Worm (Caenorhabditis elegans): ENCODE results near the gene fbxc-39.
"Not testable (repeated sequence)": the region's sequence is repeated elsewhere in the genome, so short reads cannot be mapped to it uniquely, and the experiment has no call there.

fbxc-39 gene

DNA sequence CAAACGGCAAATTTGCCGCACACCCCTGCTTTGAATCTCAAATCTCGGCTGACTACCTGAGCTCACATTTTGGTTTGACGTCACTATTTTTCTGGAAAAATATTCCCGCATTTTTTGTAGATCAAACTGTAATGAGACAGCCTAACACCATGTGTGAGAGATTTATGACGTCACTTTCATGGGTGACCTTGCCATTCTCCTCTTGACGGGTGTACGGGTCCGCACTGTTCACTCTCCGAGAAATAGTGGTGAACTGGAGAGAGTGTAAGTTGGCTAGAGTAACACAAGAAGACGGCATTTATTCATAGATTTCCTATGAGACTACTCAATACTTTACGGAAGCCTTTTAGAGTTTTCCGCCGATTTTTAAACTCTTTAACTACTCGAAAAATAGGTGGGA is 2.8 kb upstream of the fbxc-39 start, which contains the start of gene fbxc-40:
Gene fbxc-40, plus strand, starts transcription at position 301 of the 400 bp plus-strand sequence.
- TF ChIP-seq K02D7.2 (tag; optimal IDR thresholded peaks at IDR 0.05); ceh-2 (tag; optimal IDR thresholded peaks at IDR 0.05); unc-3 (GFP tag; conservative IDR thresholded peaks at IDR 0.05); unc-3 (tag; optimal IDR thresholded peaks at IDR 0.05): not testable (repeated sequence)

DNA sequence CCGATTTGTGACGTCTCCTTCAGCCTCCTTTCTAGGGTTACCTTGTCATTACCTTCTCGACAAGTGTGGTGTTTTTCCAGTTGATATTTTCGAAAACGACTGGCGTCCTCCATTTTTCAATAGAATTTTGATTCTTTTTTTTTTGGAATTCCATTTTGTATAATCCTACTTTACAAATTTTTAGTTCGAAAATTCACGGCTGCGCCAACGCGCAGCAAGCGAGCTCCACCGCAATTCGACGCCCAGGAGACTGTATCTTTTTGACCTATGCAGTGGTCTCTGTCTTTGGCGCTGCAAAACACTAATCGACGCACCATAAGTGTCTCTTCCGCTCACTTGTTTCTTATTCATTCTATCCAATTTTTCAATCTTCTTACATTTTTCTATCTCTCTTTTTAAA is 2.8 kb downstream of the fbxc-39 start, which contains the start of gene fbxc-42:
Gene fbxc-42, plus strand, starts transcription at position 301 of the 400 bp plus-strand sequence.
- no peak for TF ChIP-seq ceh-22 (tag; optimal IDR thresholded peaks at IDR 0.05)
- no peak for TF ChIP-seq tbx-2 (tag; optimal IDR thresholded peaks at IDR 0.05)
- no peak for TF ChIP-seq pros-1 (tag; optimal IDR thresholded peaks at IDR 0.05)
- no peak for TF ChIP-seq fkh-6 (tag; optimal IDR thresholded peaks at IDR 0.05)

DNA sequence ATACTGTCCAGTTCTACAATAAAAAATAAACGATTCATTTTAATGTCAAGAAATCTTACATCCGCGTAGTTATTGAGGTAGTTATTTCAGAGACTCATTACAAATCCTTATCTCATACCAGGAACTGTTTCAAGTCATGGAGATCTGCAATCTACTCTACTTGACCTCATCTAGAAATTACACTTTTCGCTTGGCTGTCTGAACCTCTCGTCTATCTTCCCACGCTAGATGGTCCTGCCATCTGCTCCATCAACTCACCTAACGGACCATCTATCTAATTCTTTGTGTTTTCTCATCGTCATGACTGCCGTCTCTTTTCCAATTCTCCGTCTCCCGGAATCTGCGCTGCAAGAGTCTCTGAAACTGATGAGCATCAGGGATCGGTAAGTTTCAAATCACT is 5.7 kb downstream of the fbxc-39 start, which contains the start of gene F45D11.7:
Gene F45D11.7, plus strand, starts transcription at position 301 of the 400 bp plus-strand sequence.
- not testable (repeated sequence) for TF ChIP-seq ceh-9 (tag; optimal IDR thresholded peaks at IDR 0.05); ttx-3 (tag; optimal IDR thresholded peaks at IDR 0.05); sox-2 (GFP tag; IDR thresholded peaks at IDR 0.05)

DNA sequence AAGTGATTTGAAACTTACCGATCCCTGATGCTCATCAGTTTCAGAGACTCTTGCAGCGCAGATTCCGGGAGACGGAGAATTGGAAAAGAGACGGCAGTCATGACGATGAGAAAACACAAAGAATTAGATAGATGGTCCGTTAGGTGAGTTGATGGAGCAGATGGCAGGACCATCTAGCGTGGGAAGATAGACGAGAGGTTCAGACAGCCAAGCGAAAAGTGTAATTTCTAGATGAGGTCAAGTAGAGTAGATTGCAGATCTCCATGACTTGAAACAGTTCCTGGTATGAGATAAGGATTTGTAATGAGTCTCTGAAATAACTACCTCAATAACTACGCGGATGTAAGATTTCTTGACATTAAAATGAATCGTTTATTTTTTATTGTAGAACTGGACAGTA is 7.6 kb downstream of the fbxc-39 start, which contains the start of gene F45D11.11:
Gene F45D11.11, minus strand, starts transcription at position 101 of the 400 bp plus-strand sequence.
- not testable (repeated sequence) for TF ChIP-seq ref-2, hlh-8, rnt-1 (tag; optimal IDR thresholded peaks at IDR 0.05)

DNA sequence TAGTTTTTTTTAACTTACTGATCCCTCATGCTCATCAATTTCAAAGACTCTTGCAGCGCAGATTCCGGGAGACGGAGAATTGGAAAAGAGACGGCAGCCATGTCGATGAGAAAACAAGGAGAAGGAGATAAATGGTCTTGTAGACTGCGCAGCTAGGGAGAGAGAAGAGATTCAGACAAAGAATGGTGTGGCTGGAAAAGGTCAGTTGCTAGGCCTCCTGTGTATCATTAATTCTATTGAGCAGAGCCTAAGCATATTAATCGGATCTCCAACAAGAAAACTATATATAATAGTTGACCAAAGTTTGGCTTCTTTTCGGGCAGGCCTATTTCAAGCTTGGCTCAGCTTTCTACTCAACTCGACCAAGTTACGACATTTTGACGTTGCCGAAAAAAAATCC is 11.0 kb downstream of the fbxc-39 start, which contains the start of gene fbxb-29:
Gene fbxb-29, minus strand, starts transcription at position 101 of the 400 bp plus-strand sequence.
- TF ChIP-seq Y22D7AL.16 (tag; optimal IDR thresholded peaks at IDR 0.05) (no peak), C08G9.2 (tag; optimal IDR thresholded peaks at IDR 0.05) (no peak), unc-42 (tag; optimal IDR thresholded peaks at IDR 0.05) (no peak), ceh-19 (GFP tag; optimal IDR thresholded peaks at IDR 0.05) (no peak), pha-4 (tag; optimal IDR thresholded peaks at IDR 0.05) (no peak), ahr-1 (tag; optimal IDR thresholded peaks at IDR 0.05) (no peak), nhr-11 (tag; optimal IDR thresholded peaks at IDR 0.05) (no peak), tbx-2 (tag; optimal IDR thresholded peaks at IDR 0.05) (no peak), npax-4 (tag; optimal IDR thresholded peaks at IDR 0.05) (no peak), sox-2 (GFP tag; IDR thresholded peaks at IDR 0.05) (no peak), fkh-10 (GFP tag; optimal IDR thresholded peaks at IDR 0.05) (no peak), K02D7.2 (tag; optimal IDR thresholded peaks at IDR 0.05) (no peak), zip-5 (tag; optimal IDR thresholded peaks at IDR 0.05) (no peak), ceh-14 (tag; optimal IDR thresholded peaks at IDR 0.05) (no peak), nfya-1 (tag; optimal IDR thresholded peaks at IDR 0.05) (no peak), che-1 (tag; optimal IDR thresholded peaks at IDR 0.05) (no peak)

DNA sequence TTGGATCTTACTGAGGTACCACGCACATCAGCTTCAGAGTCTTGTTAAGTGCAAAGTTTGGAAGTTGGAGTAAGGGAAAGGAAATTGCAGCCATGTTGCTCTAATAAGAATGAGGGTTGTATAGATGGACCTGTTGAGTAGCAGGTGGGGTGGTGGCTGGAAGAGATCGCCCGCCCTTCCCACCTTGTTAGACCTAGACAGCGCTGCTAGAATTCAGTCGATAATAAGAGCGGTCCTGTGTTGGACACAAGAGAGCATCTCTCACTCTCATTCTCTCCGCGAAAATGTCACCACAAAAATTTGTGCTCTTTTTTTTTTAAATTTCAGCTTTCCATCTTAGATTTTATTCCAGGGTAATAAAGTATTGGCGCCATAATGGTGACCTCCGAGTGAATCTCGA is 12.8 kb downstream of the fbxc-39 start, which contains the start of the genes fbxb-30 and F45D11.5:
Gene fbxb-30, minus strand, starts transcription at position 101 of the 400 bp plus-strand sequence.
Gene F45D11.5, plus strand, starts transcription at position 352 of the 400 bp plus-strand sequence.
- TF ChIP-seq sdc-2 (tag; optimal IDR thresholded peaks at IDR 0.05) = no peak
- no peak for TF ChIP-seq dve-1 (tag; optimal IDR thresholded peaks at IDR 0.05)
- no peak for TF ChIP-seq ttx-3 (tag; optimal IDR thresholded peaks at IDR 0.05)
- no peak for TF ChIP-seq C38D4.7 (GFP tag; optimal IDR thresholded peaks at IDR 0.05)

DNA sequence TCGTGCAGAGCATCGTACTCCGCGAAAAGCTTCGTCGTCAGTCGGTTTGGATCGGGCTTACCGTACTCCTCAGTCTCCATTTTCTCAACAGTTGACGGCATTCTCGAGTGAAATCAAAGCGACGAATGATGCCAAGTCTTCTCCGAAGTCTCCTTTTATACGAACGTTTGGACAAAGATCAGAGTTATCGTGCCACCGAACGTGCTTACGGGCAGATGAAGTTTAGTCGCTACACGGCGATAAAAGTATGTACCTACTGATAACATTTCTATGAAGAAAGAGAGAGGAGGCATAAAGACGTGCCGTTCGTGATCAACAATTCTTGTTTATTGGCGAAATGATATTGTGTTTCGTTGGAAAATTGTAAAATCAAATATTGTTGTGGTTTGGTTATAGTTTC is 17.8 kb downstream of the fbxc-39 start, which contains the start of gene F45D11.14:
Gene F45D11.14, minus strand, starts transcription at position 101 of the 400 bp plus-strand sequence.
- not testable (repeated sequence) for TF ChIP-seq lin-11, pha-4, tbx-2 (tag; optimal IDR thresholded peaks at IDR 0.05)

Data from whole organism, late embryonic.